Fruit fly (Drosophila melanogaster) whole organism, embryonic: ENCODE results near the gene ppl.

Experiments used
- Ada2b ChIP-seq: fragments of 200-800 bp; sonication (Bioruptor generic); IDR thresholded peaks from 2 replicates; pipeline ENCODE4 v1.3.6; 2022; ENCODE audit warnings: missing biosample characterization, missing genetic modification characterization
- CG10366 ChIP-seq: fragments of 200-800 bp; sonication (Bioruptor generic); IDR thresholded peaks from 2 replicates; pipeline ENCODE4 v1.3.6; 2022; ENCODE audit warnings: missing biosample characterization, missing genetic modification characterization
- CG10654 ChIP-seq: fragments of 200-800 bp; sonication (Bioruptor generic); optimal IDR thresholded peaks from 2 replicates; lab custom pipeline; 2016; ENCODE audit warnings: missing biosample characterization, missing genetic modification characterization
- CG10979 ChIP-seq: fragments of 200-800 bp; sonication (Bioruptor generic); optimal IDR thresholded peaks from 2 replicates; lab custom pipeline; 2018; ENCODE audit warnings: missing biosample characterization, mild to moderate bottlenecking, missing genetic modification characterization, moderate library complexity
- CG11085 ChIP-seq: fragments of 200-800 bp; sonication (Bioruptor generic); IDR thresholded peaks from 2 replicates; pipeline ENCODE4 v1.3.6; 2022; ENCODE audit warnings: missing biosample characterization, missing genetic modification characterization
- CG11695 ChIP-seq: fragments of 200-800 bp; sonication (Bioruptor generic); IDR thresholded peaks from 3 replicates; pipeline ENCODE4 v1.3.6; 2022; ENCODE audit warnings: missing biosample characterization, missing genetic modification characterization
- CG12942 ChIP-seq: fragments of 200-800 bp; sonication (Bioruptor generic); optimal IDR thresholded peaks from 3 replicates; lab custom pipeline; 2016; ENCODE audit warnings: missing biosample characterization, missing genetic modification characterization
- CG13424 ChIP-seq: fragments of 200-800 bp; sonication (Bioruptor generic); optimal IDR thresholded peaks from 2 replicates; lab custom pipeline; 2019; ENCODE audit warnings: missing biosample characterization, mild to moderate bottlenecking, missing genetic modification characterization, moderate library complexity
- CG1602 ChIP-seq: fragments of 200-800 bp; sonication (Bioruptor generic); optimal IDR thresholded peaks from 3 replicates; lab custom pipeline; 2016; ENCODE audit warnings: missing biosample characterization, missing genetic modification characterization
- CG17186 ChIP-seq: fragments of 200-800 bp; sonication (Bioruptor generic); optimal IDR thresholded peaks from 3 replicates; lab custom pipeline; 2017; ENCODE audit warnings: missing biosample characterization, missing genetic modification reagents, missing genetic modification characterization
- CG18476 ChIP-seq: fragments of 200-800 bp; sonication (Bioruptor generic); optimal IDR thresholded peaks from 2 replicates; lab custom pipeline; 2016; ENCODE audit warnings: missing biosample characterization, mild to moderate bottlenecking, missing genetic modification characterization
- CG2120 ChIP-seq: fragments of 200-800 bp; sonication (Bioruptor generic); optimal IDR thresholded peaks from 3 replicates; lab custom pipeline; 2016; ENCODE audit warnings: missing biosample characterization, missing genetic modification characterization
- CG2129 ChIP-seq: fragments of 200-800 bp; sonication (Bioruptor generic); IDR thresholded peaks from 2 replicates; pipeline ENCODE4 v1.3.6; 2022; ENCODE audit warnings: missing biosample characterization, missing genetic modification characterization; ENCODE audit not compliant: partially characterized antibody
- CG31388 ChIP-seq: fragments of 200-800 bp; sonication (Bioruptor generic); optimal IDR thresholded peaks from 2 replicates; lab custom pipeline; 2016; ENCODE audit warnings: missing biosample characterization, missing genetic modification characterization
- CG32532 ChIP-seq: fragments of 200-800 bp; sonication (Bioruptor generic); IDR thresholded peaks from 2 replicates; pipeline ENCODE4 v1.3.6; 2022; ENCODE audit warnings: missing biosample characterization, missing genetic modification characterization
- CG34376 ChIP-seq: fragments of 200-800 bp; sonication (Bioruptor generic); optimal IDR thresholded peaks from 2 replicates; lab custom pipeline; 2018; ENCODE audit warnings: missing biosample characterization, mild to moderate bottlenecking, missing genetic modification characterization
- CG3838 ChIP-seq: fragments of 200-800 bp; sonication (Bioruptor generic); optimal IDR thresholded peaks from 3 replicates; lab custom pipeline; 2016; ENCODE audit warnings: missing biosample characterization, missing genetic modification characterization
- CG6813 ChIP-seq: fragments of 200-800 bp; sonication (Bioruptor generic); optimal IDR thresholded peaks from 2 replicates; lab custom pipeline; 2017; ENCODE audit warnings: missing biosample characterization, missing genetic modification characterization, mild to moderate bottlenecking, moderate library complexity, missing genetic modification reagents
- CG7745 ChIP-seq: fragments of 200-800 bp; sonication (Bioruptor generic); optimal IDR thresholded peaks from 2 replicates; lab custom pipeline; 2018; ENCODE audit warnings: missing biosample characterization, mild to moderate bottlenecking, missing genetic modification characterization, moderate library complexity
- CG8478 ChIP-seq: fragments of >200 bp; optimal IDR thresholded peaks from 2 replicates; lab custom pipeline; 2018
- CG9932 ChIP-seq: fragments of 200-800 bp; sonication (Bioruptor generic); IDR thresholded peaks from 2 replicates; pipeline ENCODE4 v1.3.6; 2022; ENCODE audit warnings: missing biosample characterization, missing genetic modification characterization
- Camta ChIP-seq: fragments of 200-800 bp; sonication (Bioruptor generic); optimal IDR thresholded peaks from 2 replicates; lab custom pipeline; 2016; ENCODE audit warnings: missing biosample characterization, missing genetic modification characterization
- Dip2 ChIP-seq: fragments of 200-800 bp; sonication (Bioruptor generic); IDR thresholded peaks from 2 replicates; pipeline ENCODE4 v1.3.6; 2022; ENCODE audit warnings: missing biosample characterization, missing genetic modification characterization
- E2f2 ChIP-seq: fragments of 200-800 bp; sonication (Bioruptor generic); IDR thresholded peaks from 2 replicates; pipeline ENCODE4 v1.3.6; 2022; ENCODE audit warnings: missing biosample characterization, missing genetic modification characterization
- ERR ChIP-seq: fragments of 200-800 bp; sonication (Bioruptor generic); optimal IDR thresholded peaks from 2 replicates; lab custom pipeline; 2016; ENCODE audit warnings: missing biosample characterization, missing genetic modification characterization
- Elba2 ChIP-seq: fragments of 200-800 bp; sonication (Bioruptor generic); optimal IDR thresholded peaks from 3 replicates; lab custom pipeline; 2016; ENCODE audit warnings: missing biosample characterization, missing genetic modification characterization
- Fer1 ChIP-seq: fragments of 200-800 bp; sonication (Bioruptor generic); optimal IDR thresholded peaks from 2 replicates; lab custom pipeline; 2017; ENCODE audit warnings: missing biosample characterization, mild to moderate bottlenecking, missing genetic modification characterization
- H2.0 ChIP-seq: fragments of 200-800 bp; sonication (Bioruptor generic); IDR thresholded peaks from 2 replicates; pipeline ENCODE4 v1.3.6; 2022; ENCODE audit warnings: missing biosample characterization, missing genetic modification characterization
- HLHmδ ChIP-seq: fragments of 200-800 bp; sonication (Bioruptor generic); optimal IDR thresholded peaks from 2 replicates; lab custom pipeline; 2018; ENCODE audit warnings: missing biosample characterization, mild to moderate bottlenecking, missing genetic modification characterization, moderate library complexity
- Myb ChIP-seq: fragments of 200-800 bp; sonication (Bioruptor generic); optimal IDR thresholded peaks from 2 replicates; lab custom pipeline; 2016; ENCODE audit warnings: missing biosample characterization, missing genetic modification characterization
- Ptx1 ChIP-seq: fragments of 200-800 bp; sonication (Bioruptor generic); IDR thresholded peaks from 2 replicates; pipeline ENCODE4 v1.3.6; 2022; ENCODE audit warnings: missing biosample characterization, missing genetic modification characterization
- Scr ChIP-seq: fragments of 200-800 bp; sonication (Bioruptor generic); IDR thresholded peaks from 2 replicates; pipeline ENCODE4 v1.3.6; 2022; ENCODE audit warnings: missing biosample characterization, missing genetic modification characterization; ENCODE audit not compliant: partially characterized antibody
- ase ChIP-seq: fragments of 200-800 bp; sonication (Bioruptor generic); IDR thresholded peaks from 3 replicates; pipeline ENCODE4 v1.3.6; 2022; ENCODE audit warnings: missing biosample characterization, missing genetic modification characterization
- az2 ChIP-seq: fragments of 200-800 bp; sonication (Bioruptor generic); optimal IDR thresholded peaks from 3 replicates; lab custom pipeline; 2016; ENCODE audit warnings: missing biosample characterization, missing genetic modification characterization
- bcd ChIP-seq: fragments of 200-800 bp; sonication (Bioruptor generic); optimal IDR thresholded peaks from 2 replicates; lab custom pipeline; 2017; ENCODE audit warnings: missing biosample characterization, mild to moderate bottlenecking, missing genetic modification characterization
- dmrt11E ChIP-seq: fragments of 200-800 bp; sonication (Bioruptor generic); optimal IDR thresholded peaks from 3 replicates; lab custom pipeline; 2018; ENCODE audit warnings: missing biosample characterization, mild to moderate bottlenecking, missing genetic modification characterization, moderate library complexity
- dysf ChIP-seq: fragments of 200-800 bp; sonication (Bioruptor generic); IDR thresholded peaks from 3 replicates; pipeline ENCODE4 v1.3.6; 2022; ENCODE audit warnings: missing biosample characterization, missing genetic modification characterization
- en ChIP-seq: fragments of 200-800 bp; sonication (Bioruptor generic); optimal IDR thresholded peaks from 2 replicates; lab custom pipeline; 2016; ENCODE audit warnings: missing biosample characterization, missing genetic modification characterization
- esg ChIP-seq: fragments of 200-800 bp; sonication (Bioruptor generic); conservative IDR thresholded peaks from 2 replicates; pipeline ENCODE4 v1.3.6; 2022; ENCODE audit warnings: missing biosample characterization, missing genetic modification characterization
- fru ChIP-seq: fragments of >200 bp; optimal IDR thresholded peaks from 2 replicates; lab custom pipeline; 2017
- hbn ChIP-seq: fragments of 200-800 bp; sonication (Bioruptor generic); IDR thresholded peaks from 2 replicates; pipeline ENCODE4 v1.3.6; 2022; ENCODE audit warnings: missing biosample characterization, missing genetic modification characterization; ENCODE audit not compliant: partially characterized antibody
- lmd ChIP-seq: fragments of 200-800 bp; sonication (Bioruptor generic); IDR thresholded peaks from 2 replicates; pipeline ENCODE4 v1.3.6; 2022; ENCODE audit warnings: missing biosample characterization, missing genetic modification characterization
- luna ChIP-seq: fragments of 200-800 bp; sonication (Bioruptor generic); optimal IDR thresholded peaks from 2 replicates; lab custom pipeline; 2016; ENCODE audit warnings: missing biosample characterization, missing genetic modification characterization
- ro ChIP-seq: fragments of 200-800 bp; sonication (Bioruptor generic); IDR thresholded peaks from 2 replicates; pipeline ENCODE4 v1.3.6; 2022; ENCODE audit warnings: missing biosample characterization, missing genetic modification characterization
- sr ChIP-seq: fragments of 200-800 bp; sonication (Bioruptor generic); IDR thresholded peaks from 3 replicates; pipeline ENCODE4 v1.3.6; 2022; ENCODE audit warnings: missing biosample characterization, missing genetic modification characterization
- tio ChIP-seq: fragments of 200-800 bp; sonication (Bioruptor generic); optimal IDR thresholded peaks from 2 replicates; lab custom pipeline; 2017; ENCODE audit warnings: missing biosample characterization, missing genetic modification characterization, inconsistent platforms
- unc-4 ChIP-seq: fragments of 200-800 bp; sonication (Bioruptor generic); IDR thresholded peaks from 2 replicates; pipeline ENCODE4 v1.3.6; 2022; ENCODE audit warnings: missing biosample characterization, missing genetic modification characterization; ENCODE audit not compliant: partially characterized antibody
- usp ChIP-seq: fragments of >200 bp; optimal IDR thresholded peaks from 2 replicates; lab custom pipeline; 2017; ENCODE audit warnings: missing biosample characterization, missing genetic modification characterization
- wdn ChIP-seq: fragments of 200-800 bp; sonication (Bioruptor generic); IDR thresholded peaks from 2 replicates; pipeline ENCODE4 v1.3.6; 2022; ENCODE audit warnings: missing biosample characterization, missing genetic modification characterization

ppl gene

DNA sequence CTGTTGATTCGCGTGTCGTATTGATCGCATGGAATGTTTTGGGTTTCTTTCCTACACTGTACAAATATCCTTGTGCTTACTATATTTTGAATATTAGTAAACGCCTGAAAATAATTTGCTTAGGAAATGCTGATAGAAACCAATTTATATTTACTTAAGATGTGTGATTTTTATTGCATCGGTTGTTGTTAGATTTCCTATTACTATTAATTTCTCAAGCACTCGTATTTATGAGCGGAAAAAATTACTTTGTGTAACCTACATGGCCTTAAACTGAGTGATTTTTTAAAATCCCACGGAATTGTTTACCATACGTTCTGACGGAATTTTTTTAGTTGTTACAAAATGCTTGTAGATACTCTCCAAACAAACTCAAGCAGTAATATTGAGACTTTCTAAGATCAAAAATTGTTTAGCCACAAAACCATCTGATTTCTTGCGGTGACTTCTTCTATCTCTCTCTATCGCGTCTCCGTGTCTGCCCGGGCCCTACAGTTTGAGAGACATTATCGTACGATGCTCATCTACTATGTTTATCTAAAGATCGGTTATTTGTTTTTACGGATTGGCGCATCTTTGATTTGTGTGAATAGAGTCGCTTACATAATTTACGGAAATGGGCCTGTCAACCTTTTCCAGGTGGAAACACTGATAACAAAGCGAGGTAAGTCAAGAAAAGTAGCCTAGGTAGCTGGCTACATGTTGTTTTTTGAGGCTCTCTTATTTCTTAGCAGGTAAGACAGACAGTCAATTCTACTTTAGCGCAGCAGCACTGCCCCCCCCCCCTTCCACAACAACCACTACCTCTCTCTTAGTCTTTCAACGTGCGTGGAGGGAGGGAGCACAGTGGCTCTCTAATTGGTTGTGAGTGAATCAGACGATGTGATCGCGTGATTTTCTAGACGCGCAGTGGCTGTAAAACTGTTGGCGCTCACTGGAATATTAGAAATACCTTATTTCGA, 4.7 kb downstream of the ppl start (continued):
- TF ChIP-seq bcd (GFP tag; lab: Kevin White, UChicago) = peak; percentile 66
- TF ChIP-seq az2 (GFP tag; lab: Kevin White, UChicago) = peak; percentile 75
- no peak for TF ChIP-seq luna (GFP tag; lab: Kevin White, UChicago)
- TF ChIP-seq CG10979 (tag; lab: Kevin White, UChicago) = peak; percentile 78
- peak; percentile 60 for TF ChIP-seq Ptx1 (GFP tag; lab: Robert Waterston, UW)
- no peak for TF ChIP-seq HLHmδ (GFP tag; lab: Kevin White, UChicago)
- peak; percentile 54 for TF ChIP-seq Camta (GFP tag; lab: Kevin White, UChicago)
- peak; percentile 44 for TF ChIP-seq CG1602 (GFP tag; lab: Kevin White, UChicago)
- no peak for TF ChIP-seq fru (lab: Kevin White, UChicago)
- peak; percentile 36 for TF ChIP-seq esg (GFP tag; lab: Robert Waterston, UW)
- TF ChIP-seq E2f2 (GFP tag; lab: Robert Waterston, UW) = peak; percentile 43; the same call in 1 of the 2 replicates
- peak; percentile 19 for TF ChIP-seq Myb
- TF ChIP-seq CG32532 (GFP tag; lab: Robert Waterston, UW) = peak; percentile 41; the same call in 1 of the 2 replicates
- no peak for TF ChIP-seq Ada2b
- TF ChIP-seq Dip2 (GFP tag; lab: Robert Waterston, UW) = no peak
- peak; percentile 46 for TF ChIP-seq CG9932
- TF ChIP-seq Elba2 (GFP tag; lab: Kevin White, UChicago) = no peak
- no peak for TF ChIP-seq ro
- peak; percentile 17 for TF ChIP-seq CG34376 (GFP tag; lab: Kevin White, UChicago)
- TF ChIP-seq usp (GFP tag; lab: Kevin White, UChicago) = no peak
- TF ChIP-seq CG17186 = no peak
- peak; percentile 76 for TF ChIP-seq CG2120 (GFP tag; lab: Kevin White, UChicago)
- peak; percentile 36 for TF ChIP-seq Fer1 (GFP tag; lab: Kevin White, UChicago)
- TF ChIP-seq Scr = 0 out of 2 replicates have a peak, but pooled peaks have one; percentile 16
- TF ChIP-seq H2.0 (GFP tag; lab: Robert Waterston, UW) = no peak
- TF ChIP-seq CG10654 (GFP tag; lab: Kevin White, UChicago) = peak; percentile 47
- TF ChIP-seq sr = no peak
- peak; percentile 44 for TF ChIP-seq CG3838
- peak; percentile 38 for TF ChIP-seq en (GFP tag; lab: Kevin White, UChicago)
- TF ChIP-seq CG2129 (GFP tag; lab: Robert Waterston, UW) = no peak
- no peak for TF ChIP-seq CG8478 (lab: Kevin White, UChicago)
- TF ChIP-seq CG10366 = no peak; the same call in 1 of the 2 replicates
- TF ChIP-seq ase (GFP tag; lab: Robert Waterston, UW) = 0 out of 3 replicates have a peak, but pooled peaks have one; percentile 10
- TF ChIP-seq CG12942 (GFP tag; lab: Kevin White, UChicago) = peak; percentile 11
- TF ChIP-seq wdn = no peak
- peak; percentile 63 for TF ChIP-seq CG13424 (tag; lab: Kevin White, UChicago)
- TF ChIP-seq CG31388 (GFP tag; lab: Kevin White, UChicago) = peak; percentile 5
- TF ChIP-seq CG11085 (GFP tag; lab: Robert Waterston, UW) = no peak
- peak; percentile 64; the same call in 2 of the 3 replicates for TF ChIP-seq CG11695
- peak; percentile 52 for TF ChIP-seq lmd (GFP tag; lab: Robert Waterston, UW)
- no peak for TF ChIP-seq ERR (GFP tag; lab: Kevin White, UChicago)
- TF ChIP-seq tio (GFP tag; lab: Kevin White, UChicago) = peak; percentile 63
- no peak for TF ChIP-seq hbn (GFP tag; lab: Robert Waterston, UW)
- peak; percentile 66 for TF ChIP-seq CG18476 (GFP tag; lab: Kevin White, UChicago)
- TF ChIP-seq unc-4 (GFP tag; lab: Robert Waterston, UW) = 0 out of 2 replicates have a peak, but pooled peaks have one; percentile 21
- TF ChIP-seq dysf (GFP tag; lab: Robert Waterston, UW) = peak; percentile 65
- TF ChIP-seq dmrt11E (tag; lab: Kevin White, UChicago) = peak; percentile 74
- no peak for TF ChIP-seq CG6813 (GFP tag; lab: Kevin White, UChicago)
- no peak for TF ChIP-seq CG7745 (tag; lab: Kevin White, UChicago)
